Fruit fly (Drosophila melanogaster): ENCODE measurements around the gene CG31917.

CG31917 gene

dm6 chr2L:5037402-5037860, 26.8 kb upstream of the CG31917 start, which contains the start of the genes CG14042 and SP555 (continued):
- TF ChIP-seq Mrtf (GFP tag; IDR thresholded peaks at IDR 0.05): no peak
- TF ChIP-seq ewg (GFP tag; optimal IDR thresholded peaks at IDR 0.05): peak; percentile 95
- TF ChIP-seq CG11456 (GFP tag; IDR thresholded peaks at IDR 0.05): no peak
- no peak for TF ChIP-seq gt (GFP tag; IDR thresholded peaks at IDR 0.05)
- TF ChIP-seq Drgx (GFP tag; IDR thresholded peaks at IDR 0.05): peak; percentile 37; the same call in 1 of the 2 replicates
- TF ChIP-seq psq (GFP tag; optimal IDR thresholded peaks at IDR 0.05): no peak
- peak in 1 of 2 experiments; percentile 77 for TF ChIP-seq insv (GFP tag; optimal IDR thresholded peaks at IDR 0.05)
- TF ChIP-seq CG2678 (tag; optimal IDR thresholded peaks at IDR 0.05): no peak
- no peak for TF ChIP-seq HLH4C (GFP tag; IDR thresholded peaks at IDR 0.05; ENCODE audit: partially characterized antibody)
- peak; percentile 7 for TF ChIP-seq Med (GFP tag)
- no peak for TF ChIP-seq CG17802 (tag; optimal IDR thresholded peaks at IDR 0.05)
- no peak for TF ChIP-seq CG6175 (GFP tag; IDR thresholded peaks at IDR 0.05)
- peak; percentile 86 for TF ChIP-seq Nf-YC (tag; optimal IDR thresholded peaks at IDR 0.05)
- TF ChIP-seq pzg (GFP tag; optimal IDR thresholded peaks at IDR 0.05): peak; percentile 20
- no peak for TF ChIP-seq gcm2 (GFP tag; optimal IDR thresholded peaks at IDR 0.05)
- no peak for TF ChIP-seq CG8290 (GFP tag; optimal IDR thresholded peaks at IDR 0.05)
- TF ChIP-seq CG8290 (tag; optimal IDR thresholded peaks at IDR 0.05): peak in 1 of 2 experiments; percentile 26
- TF ChIP-seq Hey (tag; optimal IDR thresholded peaks at IDR 0.05): no peak
- TF ChIP-seq NFAT (GFP tag; IDR thresholded peaks at IDR 0.05): no peak
- TF ChIP-seq wdn (GFP tag; IDR thresholded peaks at IDR 0.05): 0 out of 2 replicates have a peak, but pooled peaks have one; percentile 31
- peak; percentile 12 for TF ChIP-seq CG18599 (GFP tag; optimal IDR thresholded peaks at IDR 0.05)
- no peak for TF ChIP-seq sisA (GFP tag; IDR thresholded peaks at IDR 0.05)
- peak; percentile 96 for TF ChIP-seq pros (GFP tag; optimal IDR thresholded peaks at IDR 0.05)
- TF ChIP-seq CG17328 (GFP tag; IDR thresholded peaks at IDR 0.05): no peak
- no peak for TF ChIP-seq usp (GFP tag; optimal IDR thresholded peaks at IDR 0.05)
- no peak for TF ChIP-seq grau (tag; optimal IDR thresholded peaks at IDR 0.05)
- 0 out of 3 replicates have a peak, but pooled peaks have one; percentile 23 for TF ChIP-seq z (GFP tag; IDR thresholded peaks at IDR 0.05)
- peak; percentile 39 for TF ChIP-seq CG7928 (GFP tag; optimal IDR thresholded peaks at IDR 0.05)
- no peak for TF ChIP-seq CG6272 (GFP tag; IDR thresholded peaks at IDR 0.05)
- peak; percentile 66 for TF ChIP-seq CG13894 (tag; optimal IDR thresholded peaks at IDR 0.05)
- TF ChIP-seq amos (GFP tag; IDR thresholded peaks at IDR 0.05; ENCODE audit: partially characterized antibody): 0 out of 2 replicates have a peak, but pooled peaks have one; percentile 13
- peak; percentile 86 for TF ChIP-seq abd-A (tag; optimal IDR thresholded peaks at IDR 0.05)
- no peak for TF ChIP-seq CG10979 (tag; optimal IDR thresholded peaks at IDR 0.05)
- no peak for TF ChIP-seq Ada2b (GFP tag; IDR thresholded peaks at IDR 0.05)
- peak; percentile 19 for TF ChIP-seq Hand (GFP tag; optimal IDR thresholded peaks at IDR 0.05)
- no peak for TF ChIP-seq Xbp1 (GFP tag; optimal IDR thresholded peaks at IDR 0.05)
- no peak for TF ChIP-seq Abd-B (GFP tag; optimal IDR thresholded peaks at IDR 0.05)
- 0 out of 2 replicates have a peak, but pooled peaks have one; percentile 7 for TF ChIP-seq CG13287 (GFP tag; IDR thresholded peaks at IDR 0.05; ENCODE audit: partially characterized antibody)
- TF ChIP-seq unc-4 (GFP tag; IDR thresholded peaks at IDR 0.05; ENCODE audit: partially characterized antibody): no peak
- TF ChIP-seq vvl (GFP tag; IDR thresholded peaks at IDR 0.05): peak; percentile 76
- TF ChIP-seq Nf-YB (GFP tag; optimal IDR thresholded peaks at IDR 0.05): peak; percentile 52
- peak; percentile 93 for TF ChIP-seq seq (GFP tag; IDR thresholded peaks at IDR 0.05)
- TF ChIP-seq CkIIα-i1 (GFP tag; IDR thresholded peaks at IDR 0.05): no peak
- TF ChIP-seq ssp (GFP tag; IDR thresholded peaks at IDR 0.05): no peak
- no peak for TF ChIP-seq run (tag; optimal IDR thresholded peaks at IDR 0.05)
- TF ChIP-seq CG6813 (GFP tag; optimal IDR thresholded peaks at IDR 0.05): peak; percentile 14

Data from whole organism, embryonic.